Worm (Caenorhabditis elegans) whole organism, L1 larva: ENCODE results near the gene cex-2.

Experiments used
- C04F5.9 ChIP-seq: sonication (generic microtip); optimal IDR thresholded peaks from 2 replicates; lab custom pipeline; 2016; ENCODE audit warnings: missing genetic modification characterization, missing compliant biosample characterization
- F16B12.6 ChIP-seq: fragments of 150-350 bp; optimal IDR thresholded peaks from 2 replicates; lab custom pipeline; 2014; ENCODE audit warnings: missing biosample characterization, missing genetic modification characterization
- Y116A8C.19 ChIP-seq: sonication (generic microtip); optimal IDR thresholded peaks from 2 replicates; lab custom pipeline; 2016; ENCODE audit warnings: missing compliant biosample characterization, missing genetic modification characterization, borderline replicate concordance
- aly-2 ChIP-seq: fragments of 150-350 bp; optimal IDR thresholded peaks from 2 replicates; lab custom pipeline; 2014; ENCODE audit warnings: missing biosample characterization, missing genetic modification characterization
- blmp-1 ChIP-seq: fragments of 150-350 bp; optimal IDR thresholded peaks from 2 replicates; lab custom pipeline; 2014; ENCODE audit warnings: missing biosample characterization, missing genetic modification characterization
- ceh-82 ChIP-seq, 3 experiments: fragments of 150-350 bp in 1 of 3; sonication (generic microtip) in 2 of 3; optimal IDR thresholded peaks; 2 replicates each; lab custom pipeline; 2014 to 2017; ENCODE audit warnings: missing biosample characterization in 3 of 3, missing genetic modification characterization in 3 of 3
- dpl-1 ChIP-seq, 3 experiments: fragments of 150-350 bp in 2 of 3; sonication (generic microtip) in 1 of 3; optimal IDR thresholded peaks; 2 replicates each; lab custom pipeline; 2014 to 2017; ENCODE audit warnings: missing biosample characterization in 3 of 3, missing genetic modification characterization in 3 of 3, missing genetic modification reagents in 3 of 3
- efl-1 ChIP-seq, 4 experiments: fragments of 150-350 bp; optimal IDR thresholded peaks in 3 of 4; peaks in 1 of 4; 1 replicate in 1 of 4; 2 replicates in 3 of 4; lab custom pipeline; 2014; ENCODE audit warnings: missing biosample characterization in 2 of 4, missing genetic modification characterization in 2 of 4, missing genetic modification reagents in 2 of 4
- egl-13 ChIP-seq: sonication (generic microtip); optimal IDR thresholded peaks from 2 replicates; lab custom pipeline; 2016; ENCODE audit warnings: missing genotype, missing genetic modification reagents, missing genetic modification characterization, missing compliant biosample characterization
- egl-27 ChIP-seq, 2 experiments: fragments of 150-350 bp in 1 of 2; sonication (generic microtip); optimal IDR thresholded peaks; 3 replicates each; lab custom pipeline; 2017 to 2018; ENCODE audit warnings: missing biosample characterization in 2 of 2, missing genetic modification characterization in 2 of 2, missing genetic modification reagents in 2 of 2
- elt-3 ChIP-seq, 6 experiments: fragments of 150-350 bp in 1 of 6; sonication (generic microtip); optimal IDR thresholded peaks; 2 replicates each; lab custom pipeline; 2017 to 2018; ENCODE audit warnings: missing biosample characterization in 6 of 6, missing genetic modification characterization in 6 of 6, inconsistent platforms in 1 of 6
- fkh-4 ChIP-seq: sonication (generic microtip); optimal IDR thresholded peaks from 2 replicates; lab custom pipeline; 2016; ENCODE audit warnings: missing compliant biosample characterization, missing genetic modification characterization, borderline replicate concordance
- fkh-8 ChIP-seq: sonication (generic microtip); optimal IDR thresholded peaks from 2 replicates; lab custom pipeline; 2016; ENCODE audit warnings: mild to moderate bottlenecking, missing genetic modification characterization, missing compliant biosample characterization
- hlh-17 ChIP-seq: fragments of 200-800 bp; sonication (Bioruptor generic); optimal IDR thresholded peaks from 2 replicates; lab custom pipeline; 2018; ENCODE audit warnings: missing genetic modification characterization, mild to moderate bottlenecking, missing compliant biosample characterization, moderate library complexity, borderline replicate concordance
- hlh-4 ChIP-seq: sonication (generic microtip); optimal IDR thresholded peaks from 2 replicates; lab custom pipeline; 2016; ENCODE audit warnings: mild to moderate bottlenecking, missing genetic modification characterization, missing compliant biosample characterization
- jun-1 ChIP-seq: fragments of 150-350 bp; optimal IDR thresholded peaks from 2 replicates; lab custom pipeline; 2014; ENCODE audit warnings: missing biosample characterization, missing genetic modification reagents, missing genetic modification characterization
- lin-14 ChIP-seq: fragments of 200-800 bp; sonication (Bioruptor generic); optimal IDR thresholded peaks from 2 replicates; lab custom pipeline; 2018; ENCODE audit warnings: mild to moderate bottlenecking, missing genetic modification characterization, moderate library complexity, missing compliant biosample characterization
- lin-15B ChIP-seq: fragments of 150-350 bp; sonication (generic microtip); optimal IDR thresholded peaks from 3 replicates; lab custom pipeline; 2014; ENCODE audit warnings: missing biosample characterization, missing genetic modification characterization
- lin-35 ChIP-seq, 2 experiments: fragments of 150-350 bp; optimal IDR thresholded peaks; 2 replicates each; lab custom pipeline; 2014; ENCODE audit warnings: missing biosample characterization in 2 of 2, missing genetic modification characterization in 2 of 2, missing genetic modification reagents in 2 of 2
- lin-39 ChIP-seq: fragments of 150-350 bp; optimal IDR thresholded peaks from 2 replicates; lab custom pipeline; 2014; ENCODE audit warnings: missing biosample characterization, missing genetic modification reagents, missing genetic modification characterization
- lsy-2 ChIP-seq, 2 experiments: fragments of 150-350 bp; optimal IDR thresholded peaks; 2 replicates each; lab custom pipeline; 2014; ENCODE audit warnings: missing biosample characterization in 2 of 2, missing genetic modification characterization in 2 of 2
- mdl-1 ChIP-seq, 2 experiments: fragments of 150-350 bp; optimal IDR thresholded peaks; 2 replicates each; lab custom pipeline; 2014 to 2017; ENCODE audit warnings: missing biosample characterization in 2 of 2, missing genetic modification characterization in 2 of 2, inconsistent platforms in 1 of 2
- mep-1 ChIP-seq: fragments of 150-350 bp; optimal IDR thresholded peaks from 2 replicates; lab custom pipeline; 2014; ENCODE audit warnings: missing biosample characterization, missing genetic modification characterization
- nhr-20 ChIP-seq: sonication (generic microtip); optimal IDR thresholded peaks from 2 replicates; lab custom pipeline; 2016; ENCODE audit warnings: mild to moderate bottlenecking, missing genetic modification characterization, missing compliant biosample characterization
- nhr-84 ChIP-seq: sonication (generic microtip); optimal IDR thresholded peaks from 2 replicates; lab custom pipeline; 2017; ENCODE audit warnings: missing biosample characterization, missing genetic modification characterization
- nhr-90 ChIP-seq: sonication (generic microtip); optimal IDR thresholded peaks from 2 replicates; lab custom pipeline; 2016; ENCODE audit warnings: mild to moderate bottlenecking, missing genetic modification characterization, missing compliant biosample characterization; ENCODE audit not compliant: poor library complexity
- rnt-1 ChIP-seq: sonication (generic microtip); optimal IDR thresholded peaks from 2 replicates; lab custom pipeline; 2016; ENCODE audit warnings: mild to moderate bottlenecking, missing genetic modification characterization, moderate library complexity, missing compliant biosample characterization
- skn-1 ChIP-seq: fragments of 150-350 bp; optimal IDR thresholded peaks from 2 replicates; lab custom pipeline; 2014; ENCODE audit warnings: missing biosample characterization, missing genetic modification characterization
- sox-4 ChIP-seq: sonication (generic microtip); optimal IDR thresholded peaks from 2 replicates; lab custom pipeline; 2016; ENCODE audit warnings: missing genetic modification characterization, missing compliant biosample characterization
- sptf-1 ChIP-seq: fragments of 150-350 bp; optimal IDR thresholded peaks from 2 replicates; lab custom pipeline; 2014; ENCODE audit warnings: missing biosample characterization, missing genetic modification characterization
- swsn-7 ChIP-seq: sonication (generic microtip); optimal IDR thresholded peaks from 2 replicates; lab custom pipeline; 2016; ENCODE audit warnings: missing genetic modification characterization, missing compliant biosample characterization
- tbx-2 ChIP-seq: sonication (generic microtip); optimal IDR thresholded peaks from 2 replicates; lab custom pipeline; 2016; ENCODE audit warnings: missing genetic modification characterization, missing compliant biosample characterization
- tlp-1 ChIP-seq: fragments of 150-350 bp; optimal IDR thresholded peaks from 2 replicates; lab custom pipeline; 2014; ENCODE audit warnings: missing biosample characterization, missing genetic modification characterization
- unc-130 ChIP-seq: fragments of 150-350 bp; optimal IDR thresholded peaks from 2 replicates; lab custom pipeline; 2017; ENCODE audit warnings: missing biosample characterization, missing genetic modification characterization, inconsistent platforms
- unc-30 ChIP-seq: sonication (generic microtip); optimal IDR thresholded peaks from 2 replicates; lab custom pipeline; 2017; ENCODE audit warnings: missing biosample characterization, missing genetic modification characterization

cex-2 gene

ce11 chrII:7854942-7855341, 19.7 kb upstream of the cex-2 start, which contains the start of gene mdt-10:
Gene mdt-10 (minus strand): TSS chrII:7855042.
- TF ChIP-seq tbx-2 (tag; lab: Kevin White, UChicago) (no peak), egl-13 (tag; lab: Kevin White, UChicago) (no peak), elt-3 (tag; optimal IDR thresholded peaks at IDR 0.05; lab: Kevin White, UChicago) (no peak), hlh-4 (tag; lab: Kevin White, UChicago) (no peak), fkh-8 (tag; lab: Kevin White, UChicago) (no peak), fkh-4 (tag; lab: Kevin White, UChicago) (no peak)

ce11 chrII:7853679-7854078, 18.5 kb upstream of the cex-2 start, which contains the start of gene T09A5.5:
Gene T09A5.5 (minus strand): TSS chrII:7853779.
- no peak for TF ChIP-seq lin-15B
- TF ChIP-seq ceh-82 (tag; optimal IDR thresholded peaks at IDR 0.05; lab: Kevin White, UChicago), result no peak
- no peak for TF ChIP-seq nhr-20 (tag; lab: Kevin White, UChicago)
- no peak for TF ChIP-seq lin-35 (GFP tag; optimal IDR thresholded peaks at IDR 0.05; lab: Kevin White, UChicago)
- TF ChIP-seq unc-130 (tag; lab: Kevin White, UChicago), result no peak
- TF ChIP-seq tlp-1 (tag; lab: Kevin White, UChicago), result no peak
- TF ChIP-seq fkh-8 (tag; lab: Kevin White, UChicago), result no peak
- no peak for TF ChIP-seq sox-4
- no peak for TF ChIP-seq skn-1 (tag; lab: Kevin White, UChicago)
- no peak for TF ChIP-seq lin-14 (GFP tag; lab: Kevin White, UChicago)
- TF ChIP-seq hlh-4 (tag; lab: Kevin White, UChicago), result no peak
- no peak for TF ChIP-seq aly-2 (tag; lab: Kevin White, UChicago)
- no peak for TF ChIP-seq nhr-84 (tag; lab: Kevin White, UChicago)
- TF ChIP-seq mep-1 (tag; lab: Kevin White, UChicago), result no peak
- TF ChIP-seq egl-27 (tag; optimal IDR thresholded peaks at IDR 0.05; lab: Kevin White, UChicago), result no peak
- no peak for TF ChIP-seq C04F5.9 (tag; lab: Kevin White, UChicago)
- TF ChIP-seq blmp-1 (tag; lab: Kevin White, UChicago), result no peak
- no peak for TF ChIP-seq elt-3 (tag; optimal IDR thresholded peaks at IDR 0.05; lab: Kevin White, UChicago)
- no peak for TF ChIP-seq lin-39
- TF ChIP-seq hlh-17 (GFP tag; lab: Kevin White, UChicago), result no peak

DNA sequence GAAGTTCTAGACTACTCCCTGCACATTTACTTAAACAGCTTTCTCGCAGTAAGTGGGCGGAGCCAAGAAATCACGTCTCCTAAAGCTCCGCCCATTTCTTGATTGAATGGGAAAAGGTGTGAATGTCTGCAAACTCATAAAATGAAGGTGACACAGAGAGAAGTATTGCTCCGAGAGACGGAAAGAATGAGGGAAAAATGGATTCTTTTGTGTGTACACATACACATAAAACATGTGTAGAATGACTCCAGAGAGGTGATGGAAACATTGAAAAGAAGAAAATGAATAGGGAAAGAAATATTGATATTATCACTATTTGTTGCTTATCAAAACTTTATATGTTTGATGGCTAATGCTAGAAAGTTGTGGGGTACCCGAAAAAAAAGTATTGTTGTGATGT, 16.3 kb upstream of the cex-2 start:
- TF ChIP-seq efl-1 (optimal IDR thresholded peaks at IDR 0.05; lab: Kevin White, UChicago) (no peak), efl-1 (GFP tag; optimal IDR thresholded peaks at IDR 0.05 in 1 of 2; lab: Kevin White, UChicago) (peak in 1 of 2 experiments; percentile 77), Y116A8C.19 (tag; lab: Kevin White, UChicago) (no peak), mep-1 (tag; lab: Kevin White, UChicago) (peak; percentile 16), sptf-1 (tag; lab: Kevin White, UChicago) (no peak), lin-14 (GFP tag; lab: Kevin White, UChicago) (peak; percentile 10), lin-35 (GFP tag; optimal IDR thresholded peaks at IDR 0.05; lab: Kevin White, UChicago) (peak in 1 of 2 experiments; percentile 23), hlh-17 (GFP tag; lab: Kevin White, UChicago) (no peak), nhr-90 (tag; lab: Kevin White, UChicago) (no peak)

DNA sequence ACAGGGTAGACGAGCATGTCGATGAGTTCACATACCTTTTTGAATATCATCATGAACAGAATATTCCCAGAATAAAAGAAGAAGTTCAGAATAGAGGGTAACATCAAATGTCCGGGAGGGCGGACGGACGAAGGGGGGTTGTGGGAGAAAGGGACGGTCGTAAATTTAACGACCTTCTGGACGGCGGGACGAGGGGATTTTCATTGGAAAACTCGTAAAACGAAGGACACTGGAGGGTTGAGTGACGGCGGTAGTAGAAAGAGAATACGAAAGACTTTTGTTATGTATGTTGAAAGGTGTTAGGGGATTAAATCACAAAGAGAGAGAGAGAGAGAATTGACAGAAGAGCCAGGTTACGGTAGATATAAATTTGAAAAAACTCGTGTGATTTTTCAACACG, 15.4 kb upstream of the cex-2 start:
- TF ChIP-seq efl-1 (optimal IDR thresholded peaks at IDR 0.05; lab: Kevin White, UChicago), result no peak
- peak in 1 of 2 experiments; percentile 42 for TF ChIP-seq efl-1 (GFP tag; optimal IDR thresholded peaks at IDR 0.05 in 1 of 2; lab: Kevin White, UChicago)
- no peak for TF ChIP-seq F16B12.6 (tag; lab: Kevin White, UChicago)
- peak; percentile 78 for TF ChIP-seq blmp-1 (tag; lab: Kevin White, UChicago)
- TF ChIP-seq lsy-2 (tag; optimal IDR thresholded peaks at IDR 0.05; lab: Kevin White, UChicago), result peak in 1 of 2 experiments; percentile 24
- TF ChIP-seq egl-27 (tag; optimal IDR thresholded peaks at IDR 0.05; lab: Kevin White, UChicago), result no peak
- peak; percentile 59 for TF ChIP-seq lin-14 (GFP tag; lab: Kevin White, UChicago)
- peak; percentile 28 for TF ChIP-seq rnt-1

DNA sequence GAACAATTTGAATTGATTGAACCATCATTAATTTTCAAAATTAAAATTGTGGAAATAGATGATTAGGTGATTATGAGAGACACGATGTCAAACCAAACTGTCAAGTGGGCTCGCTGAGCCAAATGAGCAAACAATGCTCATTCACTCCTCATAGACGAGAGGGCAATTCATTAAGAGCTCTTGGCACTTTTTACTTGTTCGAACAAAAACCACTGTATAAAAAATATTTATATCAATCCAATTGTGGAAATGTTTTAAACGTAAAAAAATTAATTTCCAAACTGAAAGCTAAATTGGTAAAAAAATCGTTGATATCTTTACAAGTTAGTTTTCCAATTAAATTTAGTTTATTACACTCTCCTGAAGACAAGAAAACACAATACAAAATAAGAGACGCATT, 14.5 kb upstream of the cex-2 start, which contains the start of gene acr-7:
Gene acr-7, minus strand, starts transcription at position 101 of the 400 bp plus-strand sequence.
- TF ChIP-seq mdl-1 (tag; optimal IDR thresholded peaks at IDR 0.05; lab: Kevin White, UChicago) (no peak), jun-1 (tag; lab: Kevin White, UChicago) (no peak), swsn-7 (tag; lab: Kevin White, UChicago) (no peak), tlp-1 (tag; lab: Kevin White, UChicago) (no peak), unc-30 (tag; lab: Kevin White, UChicago) (no peak), dpl-1 (GFP tag; optimal IDR thresholded peaks at IDR 0.05; lab: Kevin White, UChicago) (no peak)
